Fruit fly (Drosophila melanogaster) whole organism, pupa: ENCODE measurements around the gene Ect3.

Source experiments
- CG8301 ChIP-seq: fragments of 200-800 bp; sonication (Bioruptor generic); optimal IDR thresholded peaks from 2 replicates; lab custom pipeline; 2018; ENCODE audit warnings: missing biosample characterization, mild to moderate bottlenecking, missing genetic modification characterization
- gl ChIP-seq: fragments of 200-800 bp; sonication (Bioruptor generic); optimal IDR thresholded peaks from 2 replicates; lab custom pipeline; 2018; ENCODE audit warnings: missing biosample characterization, mild to moderate bottlenecking, missing genetic modification characterization

DNA sequence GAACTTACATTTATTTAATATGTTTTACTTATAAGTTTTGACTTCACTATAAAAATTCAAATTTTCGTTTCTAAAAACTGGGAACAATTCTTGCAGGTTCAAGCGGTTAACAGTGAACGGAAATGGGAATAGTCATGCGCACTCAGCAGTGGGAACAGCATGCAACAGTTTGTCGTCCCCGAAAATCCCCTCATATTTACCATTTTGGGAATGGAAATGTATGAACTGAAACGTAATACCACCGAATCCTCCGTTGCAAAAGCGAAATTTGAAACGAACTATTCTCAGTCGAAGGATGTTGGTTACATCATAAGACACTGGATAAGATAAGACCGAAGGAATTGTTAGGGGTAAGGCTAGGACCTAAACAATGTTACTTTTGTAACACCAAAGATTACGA is 21.9 kb downstream of the Ect3 start:
- TF ChIP-seq gl (tag; lab: Kevin White, UChicago), result no peak
- no peak for TF ChIP-seq CG8301
